Worm (Caenorhabditis elegans) whole organism, L2 larva: ENCODE data around the gene B0495.7.

Experiments
- C34F6.9 ChIP-seq: fragments of 150-350 bp; optimal IDR thresholded peaks from 2 replicates; lab custom pipeline; 2014; ENCODE audit warnings: missing biosample characterization, missing genetic modification characterization
- F13H6.1 ChIP-seq: sonication (generic microtip); optimal IDR thresholded peaks from 2 replicates; lab custom pipeline; 2016; ENCODE audit warnings: missing genetic modification characterization, missing compliant biosample characterization
- R02D3.7 ChIP-seq: fragments of 150-350 bp; optimal IDR thresholded peaks from 2 replicates; lab custom pipeline; 2014; ENCODE audit warnings: missing biosample characterization, missing genetic modification characterization
- Y55F3AM.14 ChIP-seq: fragments of 200-800 bp; sonication (Bioruptor generic); optimal IDR thresholded peaks from 2 replicates; lab custom pipeline; 2018; ENCODE audit warnings: mild to moderate bottlenecking, missing genetic modification characterization, missing compliant biosample characterization
- ZK546.5 ChIP-seq: sonication (generic microtip); optimal IDR thresholded peaks from 2 replicates; lab custom pipeline; 2017; ENCODE audit warnings: missing biosample characterization, missing genetic modification characterization
- aly-2 ChIP-seq: fragments of 150-350 bp; optimal IDR thresholded peaks from 2 replicates; lab custom pipeline; 2014; ENCODE audit warnings: missing biosample characterization, missing genetic modification characterization
- ama-1 ChIP-seq: fragments of 150-350 bp; optimal IDR thresholded peaks from 2 replicates; lab custom pipeline; 2018; ENCODE audit warnings: inconsistent platforms
- blmp-1 ChIP-seq: sonication (generic microtip); optimal IDR thresholded peaks from 2 replicates; lab custom pipeline; 2017; ENCODE audit warnings: missing genetic modification characterization, mild to moderate bottlenecking, missing compliant biosample characterization, antibody characterized with exemption, moderate library complexity; ENCODE audit not compliant: insufficient read depth
- ceh-82 ChIP-seq: fragments of 150-350 bp; optimal IDR thresholded peaks from 2 replicates; lab custom pipeline; 2014; ENCODE audit warnings: missing biosample characterization, missing genetic modification characterization
- crh-2 ChIP-seq: sonication (generic microtip); optimal IDR thresholded peaks from 2 replicates; lab custom pipeline; 2017; ENCODE audit warnings: missing biosample characterization, missing genetic modification characterization
- dmd-4 ChIP-seq: sonication (generic microtip); optimal IDR thresholded peaks from 2 replicates; lab custom pipeline; 2017; ENCODE audit warnings: missing biosample characterization, missing genetic modification characterization
- egl-27 ChIP-seq: sonication (generic microtip); optimal IDR thresholded peaks from 3 replicates; lab custom pipeline; 2017; ENCODE audit warnings: missing biosample characterization, missing genetic modification reagents, missing genetic modification characterization
- elt-1 ChIP-seq: fragments of 150-350 bp; optimal IDR thresholded peaks from 2 replicates; lab custom pipeline; 2014; ENCODE audit warnings: missing biosample characterization, missing genetic modification characterization
- fos-1 ChIP-seq: fragments of 150-350 bp; optimal IDR thresholded peaks from 2 replicates; lab custom pipeline; 2014; ENCODE audit warnings: missing biosample characterization, missing genetic modification characterization
- gmeb-1 ChIP-seq: fragments of 150-350 bp; optimal IDR thresholded peaks from 2 replicates; lab custom pipeline; 2014; ENCODE audit warnings: missing biosample characterization, missing genetic modification characterization
- lin-11 ChIP-seq: fragments of 150-350 bp; sonication (generic microtip); optimal IDR thresholded peaks from 2 replicates; lab custom pipeline; 2014; ENCODE audit warnings: missing biosample characterization, missing genetic modification characterization, inconsistent platforms, mixed read lengths
- lin-13 ChIP-seq: fragments of 150-350 bp; optimal IDR thresholded peaks from 2 replicates; lab custom pipeline; 2014; ENCODE audit warnings: missing biosample characterization, missing genetic modification reagents, missing genetic modification characterization
- lin-39 ChIP-seq: fragments of 150-350 bp; optimal IDR thresholded peaks from 2 replicates; lab custom pipeline; 2014; ENCODE audit warnings: missing biosample characterization, missing genetic modification reagents, missing genetic modification characterization
- lsy-2 ChIP-seq, 2 experiments: fragments of 150-350 bp in 1 of 2; sonication (generic microtip) in 1 of 2; optimal IDR thresholded peaks; 2 replicates each; lab custom pipeline; 2014 to 2017; ENCODE audit warnings: missing biosample characterization in 2 of 2, missing genetic modification characterization in 2 of 2
- mab-5 ChIP-seq: fragments of 150-350 bp; optimal IDR thresholded peaks from 2 replicates; lab custom pipeline; 2014; ENCODE audit warnings: missing biosample characterization, missing genetic modification characterization
- mbf-1 ChIP-seq: sonication (generic microtip); optimal IDR thresholded peaks from 2 replicates; lab custom pipeline; 2017; ENCODE audit warnings: missing biosample characterization, missing genetic modification characterization
- mdl-1 ChIP-seq, 2 experiments: fragments of 150-350 bp in 1 of 2; sonication (generic microtip) in 1 of 2; optimal IDR thresholded peaks; 2 replicates each; lab custom pipeline; 2017; ENCODE audit warnings: missing biosample characterization in 2 of 2, missing genetic modification characterization in 2 of 2
- nhr-10 ChIP-seq: sonication (generic microtip); optimal IDR thresholded peaks from 2 replicates; lab custom pipeline; 2017; ENCODE audit warnings: missing biosample characterization, missing genetic modification characterization
- nhr-12 ChIP-seq: fragments of 150-350 bp; optimal IDR thresholded peaks from 2 replicates; lab custom pipeline; 2014; ENCODE audit warnings: missing biosample characterization, missing genetic modification characterization
- nhr-129 ChIP-seq: fragments of 150-350 bp; optimal IDR thresholded peaks from 2 replicates; lab custom pipeline; 2014; ENCODE audit warnings: missing biosample characterization, missing genetic modification characterization
- nhr-237 ChIP-seq: fragments of 150-350 bp; optimal IDR thresholded peaks from 2 replicates; lab custom pipeline; 2014; ENCODE audit warnings: missing biosample characterization, missing genetic modification characterization
- nhr-25 ChIP-seq: fragments of 150-350 bp; sonication (generic microtip); optimal IDR thresholded peaks from 3 replicates; lab custom pipeline; 2014; ENCODE audit warnings: missing biosample characterization, missing genetic modification characterization
- nhr-6 ChIP-seq: fragments of 150-350 bp; optimal IDR thresholded peaks from 2 replicates; lab custom pipeline; 2014; ENCODE audit warnings: missing biosample characterization, missing genetic modification characterization
- nhr-77 ChIP-seq: fragments of 150-350 bp; optimal IDR thresholded peaks from 2 replicates; lab custom pipeline; 2014; ENCODE audit warnings: missing biosample characterization, missing genetic modification characterization
- peb-1 ChIP-seq: fragments of 150-350 bp; optimal IDR thresholded peaks from 2 replicates; lab custom pipeline; 2014; ENCODE audit warnings: missing biosample characterization, missing genetic modification characterization
- sem-4 ChIP-seq: fragments of 150-350 bp; optimal IDR thresholded peaks from 2 replicates; lab custom pipeline; 2014; ENCODE audit warnings: missing biosample characterization, missing genetic modification reagents, missing genetic modification characterization
- skn-1 ChIP-seq: sonication (generic microtip); optimal IDR thresholded peaks from 2 replicates; lab custom pipeline; 2017; ENCODE audit warnings: missing biosample characterization, missing genetic modification characterization
- snpc-4 ChIP-seq: fragments of 150-350 bp; optimal IDR thresholded peaks from 2 replicates; lab custom pipeline; 2014; ENCODE audit warnings: missing biosample characterization, missing genetic modification characterization
- unc-39 ChIP-seq: fragments of 150-350 bp; optimal IDR thresholded peaks from 2 replicates; lab custom pipeline; 2014; ENCODE audit warnings: missing biosample characterization, missing genetic modification characterization
- unc-62 ChIP-seq: fragments of 150-350 bp; optimal IDR thresholded peaks from 2 replicates; lab custom pipeline; 2014; ENCODE audit warnings: missing biosample characterization, missing genetic modification reagents, missing genetic modification characterization
- ztf-1 ChIP-seq: fragments of 200-800 bp; sonication (Bioruptor generic); conservative IDR thresholded peaks from 2 replicates; pipeline ENCODE4 v1.3.6; 2022; ENCODE audit warnings: missing genetic modification characterization, missing compliant biosample characterization
- ztf-11 ChIP-seq: sonication (generic microtip); optimal IDR thresholded peaks from 2 replicates; lab custom pipeline; 2017; ENCODE audit warnings: missing biosample characterization, missing genetic modification characterization
- ztf-4 ChIP-seq: fragments of 150-350 bp; optimal IDR thresholded peaks from 2 replicates; lab custom pipeline; 2014; ENCODE audit warnings: missing biosample characterization, missing genetic modification characterization

The B0495.7 gene

DNA sequence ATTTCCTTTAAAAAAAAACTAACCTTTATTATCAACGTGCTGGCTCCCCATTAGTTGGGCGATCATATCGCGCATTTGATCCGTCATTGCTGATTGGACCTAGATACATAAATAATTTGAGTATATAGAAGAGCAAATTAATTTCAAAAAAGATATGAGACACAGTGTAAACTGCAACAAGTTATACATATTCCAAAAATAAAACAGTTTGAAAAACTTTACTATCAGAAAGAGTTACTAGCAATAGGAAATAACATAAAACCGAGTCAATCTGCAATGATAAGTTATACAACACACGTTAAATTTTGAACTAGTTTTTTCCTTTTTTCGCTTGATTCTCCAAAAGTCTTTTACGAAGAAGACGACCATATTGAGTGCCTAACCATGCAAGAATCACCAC, 2.4 kb upstream of the B0495.7 start, which contains the start of gene luc-7L:
TSS of gene luc-7L (minus strand) at position 101 of the 400 bp plus-strand sequence.
- TF ChIP-seq nhr-12 (tag; lab: Kevin White, UChicago): no peak
- no peak for TF ChIP-seq ztf-4 (tag; lab: Kevin White, UChicago)
- no peak for TF ChIP-seq nhr-25 (tag; lab: Kevin White, UChicago)
- TF ChIP-seq lsy-2 (tag; optimal IDR thresholded peaks at IDR 0.05; lab: Kevin White, UChicago): no peak
- TF ChIP-seq blmp-1 (tag; lab: Kevin White, UChicago): no peak
- no peak for TF ChIP-seq nhr-77 (tag; lab: Kevin White, UChicago)
- no peak for TF ChIP-seq mbf-1
- TF ChIP-seq elt-1 (tag; lab: Kevin White, UChicago): no peak
- no peak for TF ChIP-seq F13H6.1
- TF ChIP-seq snpc-4 (tag; lab: Kevin White, UChicago): no peak
- no peak for TF ChIP-seq ztf-1
- TF ChIP-seq lin-39 (tag; lab: Kevin White, UChicago): no peak
- TF ChIP-seq dmd-4 (tag; lab: Kevin White, UChicago): no peak
- no peak for TF ChIP-seq ama-1 (lab: Kevin White, UChicago)

DNA sequence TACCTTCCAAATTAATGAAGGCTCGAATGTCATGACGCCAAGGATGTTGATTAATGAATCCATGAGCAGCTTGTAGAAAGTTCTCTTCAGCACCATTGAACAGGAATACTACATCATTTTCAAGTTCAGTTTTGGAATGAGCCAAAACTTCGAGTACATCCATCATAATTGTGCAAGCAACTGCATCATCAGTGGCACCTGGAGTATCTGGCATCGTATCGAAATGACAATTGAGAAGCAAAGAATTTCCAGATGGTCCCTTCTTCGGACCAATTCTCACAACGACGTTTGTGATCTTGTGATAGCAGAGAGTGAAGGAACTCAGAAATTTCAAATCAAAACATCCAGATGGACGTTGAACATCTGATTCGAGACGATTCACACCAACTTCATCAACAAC, 646 bp downstream of the B0495.7 start:
- TF ChIP-seq nhr-12 (tag; lab: Kevin White, UChicago): no peak
- no peak for TF ChIP-seq ztf-4 (tag; lab: Kevin White, UChicago)
- TF ChIP-seq aly-2 (tag; lab: Kevin White, UChicago): no peak

- peak; percentile 8 for TF ChIP-seq nhr-129
- no peak for TF ChIP-seq ztf-1
- TF ChIP-seq nhr-77 (tag; lab: Kevin White, UChicago): no peak
- no peak for TF ChIP-seq nhr-237 (tag; lab: Kevin White, UChicago)
- peak; percentile 43 for TF ChIP-seq C34F6.9
- no peak for TF ChIP-seq ZK546.5 (tag; lab: Kevin White, UChicago)
- peak; percentile 70 to 97 for TF ChIP-seq lsy-2 (tag; optimal IDR thresholded peaks at IDR 0.05; lab: Kevin White, UChicago)
Observed at ce11 chrII:7699009-7699408, 6.0 kb downstream of the B0495.7 start, which contains the start of the genes moa-2 and cdk-11.1. moa-2 (minus strand) TSS chrII:7699033. cdk-11.1 (plus strand) TSS chrII:7699235.

- no peak for TF ChIP-seq lin-39 (tag; lab: Kevin White, UChicago)
- no peak for TF ChIP-seq ZK546.5 (tag; lab: Kevin White, UChicago)
- no peak for TF ChIP-seq peb-1
- no peak for TF ChIP-seq snpc-4 (tag; lab: Kevin White, UChicago)
- TF ChIP-seq unc-39 (tag; lab: Kevin White, UChicago): no peak
- no peak for TF ChIP-seq dmd-4 (tag; lab: Kevin White, UChicago)
- no peak for TF ChIP-seq lin-13 (GFP tag; lab: Kevin White, UChicago)
- TF ChIP-seq Y55F3AM.14: no peak
- TF ChIP-seq ztf-4 (tag; lab: Kevin White, UChicago): no peak
- TF ChIP-seq, all 48 proteins: peak for 0
Observed at ce11 chrII:7698406-7698805, 6.6 kb downstream of the B0495.7 start, which contains the start of gene B0495.5. B0495.5 (minus strand) TSS chrII:7698506.

DNA sequence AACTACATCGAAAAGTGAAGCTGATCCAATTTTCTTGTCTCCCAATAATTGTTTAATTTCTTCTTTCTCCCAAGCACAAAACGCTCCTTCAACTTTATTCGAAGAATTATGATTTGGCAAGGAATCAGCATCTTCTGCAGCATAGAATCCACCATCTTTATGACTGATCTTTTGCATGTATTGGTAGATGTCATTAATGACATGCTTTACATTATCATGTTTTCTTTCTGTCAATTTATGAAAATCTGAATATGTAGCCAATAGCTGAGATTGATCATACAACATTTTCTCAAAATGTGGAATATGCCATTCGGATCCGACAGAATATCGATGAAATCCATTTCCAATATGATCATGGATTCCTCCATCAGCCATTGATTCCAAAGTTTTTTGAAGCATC, 7.9 kb downstream of the B0495.7 start:
- TF ChIP-seq crh-2 (tag; lab: Kevin White, UChicago): no peak
- TF ChIP-seq ztf-11 (tag; lab: Kevin White, UChicago): no peak
- TF ChIP-seq ama-1 (lab: Kevin White, UChicago): no peak
- no peak for TF ChIP-seq egl-27 (tag; lab: Kevin White, UChicago)
- no peak for TF ChIP-seq R02D3.7 (tag; lab: Kevin White, UChicago)
- TF ChIP-seq sem-4 (tag; lab: Kevin White, UChicago): no peak
- no peak for TF ChIP-seq nhr-6
- no peak for TF ChIP-seq nhr-10 (tag; lab: Kevin White, UChicago)
- no peak for TF ChIP-seq fos-1 (tag; lab: Kevin White, UChicago)
- no peak for TF ChIP-seq unc-62 (GFP tag; lab: Kevin White, UChicago)
- TF ChIP-seq F13H6.1: no peak
- no peak for TF ChIP-seq skn-1
- no peak for TF ChIP-seq ceh-82
- no peak for TF ChIP-seq gmeb-1 (tag; lab: Kevin White, UChicago)
- no peak for TF ChIP-seq mab-5 (tag; lab: Kevin White, UChicago)
- no peak for TF ChIP-seq mdl-1 (tag; optimal IDR thresholded peaks at IDR 0.05; lab: Kevin White, UChicago)
- no peak for TF ChIP-seq blmp-1 (tag; lab: Kevin White, UChicago)
- no peak for TF ChIP-seq lin-11 (tag; lab: Kevin White, UChicago)
